Worm (Caenorhabditis elegans) whole organism, L2 larva: ENCODE results near the gene F02A9.1.
"Not testable (repeated sequence)": the region's sequence is repeated elsewhere in the genome, so short reads cannot be mapped to it uniquely, and the experiment has no call there.

Experiments used
- R02D3.7 ChIP-seq: fragments of 150-350 bp; optimal IDR thresholded peaks from 2 replicates; lab custom pipeline; 2014; ENCODE audit warnings: missing biosample characterization, missing genetic modification characterization
- aly-2 ChIP-seq: fragments of 150-350 bp; optimal IDR thresholded peaks from 2 replicates; lab custom pipeline; 2014; ENCODE audit warnings: missing biosample characterization, missing genetic modification characterization
- ceh-82 ChIP-seq: fragments of 150-350 bp; optimal IDR thresholded peaks from 2 replicates; lab custom pipeline; 2014; ENCODE audit warnings: missing biosample characterization, missing genetic modification characterization
- egl-27 ChIP-seq: sonication (generic microtip); optimal IDR thresholded peaks from 3 replicates; lab custom pipeline; 2017; ENCODE audit warnings: missing biosample characterization, missing genetic modification reagents, missing genetic modification characterization
- elt-3 ChIP-seq: sonication (generic microtip); optimal IDR thresholded peaks from 2 replicates; lab custom pipeline; 2017; ENCODE audit warnings: missing biosample characterization, missing genetic modification characterization
- fos-1 ChIP-seq: fragments of 150-350 bp; optimal IDR thresholded peaks from 2 replicates; lab custom pipeline; 2014; ENCODE audit warnings: missing biosample characterization, missing genetic modification characterization
- lsy-2 ChIP-seq, 2 experiments: fragments of 150-350 bp in 1 of 2; sonication (generic microtip) in 1 of 2; optimal IDR thresholded peaks; 2 replicates each; lab custom pipeline; 2014 to 2017; ENCODE audit warnings: missing biosample characterization in 2 of 2, missing genetic modification characterization in 2 of 2
- nhr-12 ChIP-seq: fragments of 150-350 bp; optimal IDR thresholded peaks from 2 replicates; lab custom pipeline; 2014; ENCODE audit warnings: missing biosample characterization, missing genetic modification characterization
- nhr-237 ChIP-seq: fragments of 150-350 bp; optimal IDR thresholded peaks from 2 replicates; lab custom pipeline; 2014; ENCODE audit warnings: missing biosample characterization, missing genetic modification characterization
- nhr-25 ChIP-seq: fragments of 150-350 bp; sonication (generic microtip); optimal IDR thresholded peaks from 3 replicates; lab custom pipeline; 2014; ENCODE audit warnings: missing biosample characterization, missing genetic modification characterization
- sem-4 ChIP-seq: fragments of 150-350 bp; optimal IDR thresholded peaks from 2 replicates; lab custom pipeline; 2014; ENCODE audit warnings: missing biosample characterization, missing genetic modification reagents, missing genetic modification characterization
- zag-1 ChIP-seq: fragments of 150-350 bp; optimal IDR thresholded peaks from 2 replicates; lab custom pipeline; 2014; ENCODE audit warnings: missing biosample characterization, missing genetic modification characterization
- ztf-1 ChIP-seq: fragments of 200-800 bp; sonication (Bioruptor generic); conservative IDR thresholded peaks from 2 replicates; pipeline ENCODE4 v1.3.6; 2022; ENCODE audit warnings: missing genetic modification characterization, missing compliant biosample characterization

- TF ChIP-seq ztf-1 (GFP tag; lab: Robert Waterston, UW); sem-4 (tag; lab: Kevin White, UChicago); aly-2 (tag; lab: Kevin White, UChicago); lsy-2 (tag; optimal IDR thresholded peaks at IDR 0.05; lab: Kevin White, UChicago); R02D3.7 (tag; lab: Kevin White, UChicago); elt-3 (tag; lab: Kevin White, UChicago); egl-27 (tag; lab: Kevin White, UChicago); zag-1; nhr-237 (tag; lab: Kevin White, UChicago); ceh-82 (tag; lab: Kevin White, UChicago); fos-1 (tag; lab: Kevin White, UChicago); nhr-25 (tag; lab: Kevin White, UChicago); nhr-12 (tag; lab: Kevin White, UChicago): not testable (repeated sequence)
These were observed 33.3 kb upstream of the F02A9.1 start for ce11 chrIII:9110914-9111313.
